Fruit fly (Drosophila melanogaster): Measurements from ENCODE around the gene CG13108.

Gene CG13108

dm6 chr2L:9163935-9164334 lies at the start of gene CG13108:
Gene CG13108, plus strand, starts transcription at chr2L:9164235.
- TF ChIP-seq Dll (optimal IDR thresholded peaks at IDR 0.05): no peak
- no peak for TF ChIP-seq usp (GFP tag; optimal IDR thresholded peaks at IDR 0.05)
- TF ChIP-seq CG8478 (optimal IDR thresholded peaks at IDR 0.05): no peak
- no peak for TF ChIP-seq psq (optimal IDR thresholded peaks at IDR 0.05)
- TF ChIP-seq EcR (GFP tag; optimal IDR thresholded peaks at IDR 0.05): no peak
- no peak for TF ChIP-seq pan (optimal IDR thresholded peaks at IDR 0.05)

dm6 chr2L:9120475-9121309 lies 43.3 kb upstream of the CG13108 start:
- TF ChIP-seq EcR (GFP tag; optimal IDR thresholded peaks at IDR 0.05) (no peak), psq (optimal IDR thresholded peaks at IDR 0.05) (no peak), pan (optimal IDR thresholded peaks at IDR 0.05) (no peak), Dll (optimal IDR thresholded peaks at IDR 0.05) (no peak), CG8478 (optimal IDR thresholded peaks at IDR 0.05) (no peak), usp (GFP tag; optimal IDR thresholded peaks at IDR 0.05) (no peak)

dm6 chr2L:9122371-9122770 lies 41.7 kb upstream of the CG13108 start:
- TF ChIP-seq EcR (GFP tag; optimal IDR thresholded peaks at IDR 0.05): no peak
- TF ChIP-seq pan (optimal IDR thresholded peaks at IDR 0.05): no peak
- TF ChIP-seq psq (optimal IDR thresholded peaks at IDR 0.05): no peak
- no peak for TF ChIP-seq usp (GFP tag; optimal IDR thresholded peaks at IDR 0.05)
- no peak for TF ChIP-seq Dll (optimal IDR thresholded peaks at IDR 0.05)
- TF ChIP-seq CG8478 (optimal IDR thresholded peaks at IDR 0.05): no peak

- TF ChIP-seq EcR (GFP tag; optimal IDR thresholded peaks at IDR 0.05) (no peak), usp (GFP tag; optimal IDR thresholded peaks at IDR 0.05) (no peak), Dll (optimal IDR thresholded peaks at IDR 0.05) (no peak), pan (optimal IDR thresholded peaks at IDR 0.05) (no peak), psq (optimal IDR thresholded peaks at IDR 0.05) (no peak), CG8478 (optimal IDR thresholded peaks at IDR 0.05) (no peak)
Measured at dm6 chr2L:9123707-9124106, 40.3 kb upstream of the CG13108 start.

dm6 chr2L:9124448-9124847 lies 39.6 kb upstream of the CG13108 start:
- TF ChIP-seq Dll (optimal IDR thresholded peaks at IDR 0.05) (no peak), EcR (GFP tag; optimal IDR thresholded peaks at IDR 0.05) (no peak), usp (GFP tag; optimal IDR thresholded peaks at IDR 0.05) (no peak), psq (optimal IDR thresholded peaks at IDR 0.05) (no peak), pan (optimal IDR thresholded peaks at IDR 0.05) (no peak), CG8478 (optimal IDR thresholded peaks at IDR 0.05) (no peak)

dm6 chr2L:9125418-9125928 lies 38.6 kb upstream of the CG13108 start, which contains the start of gene CG32982:
Gene CG32982, plus strand, starts transcription at chr2L:9125737.
- TF ChIP-seq pan (optimal IDR thresholded peaks at IDR 0.05) (no peak), CG8478 (optimal IDR thresholded peaks at IDR 0.05) (no peak), usp (GFP tag; optimal IDR thresholded peaks at IDR 0.05) (no peak), Dll (optimal IDR thresholded peaks at IDR 0.05) (no peak), psq (optimal IDR thresholded peaks at IDR 0.05) (no peak), EcR (GFP tag; optimal IDR thresholded peaks at IDR 0.05) (no peak)

- TF ChIP-seq pan (optimal IDR thresholded peaks at IDR 0.05): no peak
- no peak for TF ChIP-seq Dll (optimal IDR thresholded peaks at IDR 0.05)
Measured at dm6 chr2L:9127072-9127646, 36.9 kb upstream of the CG13108 start.

dm6 chr2L:9130934-9131333 lies 33.1 kb upstream of the CG13108 start:
- TF ChIP-seq usp (GFP tag; optimal IDR thresholded peaks at IDR 0.05) (no peak), EcR (GFP tag; optimal IDR thresholded peaks at IDR 0.05) (no peak), psq (optimal IDR thresholded peaks at IDR 0.05) (no peak), pan (optimal IDR thresholded peaks at IDR 0.05) (no peak), CG8478 (optimal IDR thresholded peaks at IDR 0.05) (no peak), Dll (optimal IDR thresholded peaks at IDR 0.05) (no peak)

- TF ChIP-seq psq (optimal IDR thresholded peaks at IDR 0.05): no peak
- TF ChIP-seq usp (GFP tag; optimal IDR thresholded peaks at IDR 0.05): no peak
- TF ChIP-seq CG8478 (optimal IDR thresholded peaks at IDR 0.05): no peak
- TF ChIP-seq Dll (optimal IDR thresholded peaks at IDR 0.05): no peak
- no peak for TF ChIP-seq pan (optimal IDR thresholded peaks at IDR 0.05)
- no peak for TF ChIP-seq EcR (GFP tag; optimal IDR thresholded peaks at IDR 0.05)
Measured at dm6 chr2L:9133169-9133568, 30.9 kb upstream of the CG13108 start.

dm6 chr2L:9134209-9134608 lies 29.8 kb upstream of the CG13108 start:
- TF ChIP-seq psq (optimal IDR thresholded peaks at IDR 0.05): no peak

- TF ChIP-seq CG8478 (optimal IDR thresholded peaks at IDR 0.05): no peak
- no peak for TF ChIP-seq usp (GFP tag; optimal IDR thresholded peaks at IDR 0.05)
- no peak for TF ChIP-seq EcR (GFP tag; optimal IDR thresholded peaks at IDR 0.05)
- no peak for TF ChIP-seq psq (optimal IDR thresholded peaks at IDR 0.05)
- no peak for TF ChIP-seq Dll (optimal IDR thresholded peaks at IDR 0.05)
- no peak for TF ChIP-seq pan (optimal IDR thresholded peaks at IDR 0.05)
Measured at dm6 chr2L:9134940-9135339, 29.1 kb upstream of the CG13108 start.

- TF ChIP-seq usp (GFP tag; optimal IDR thresholded peaks at IDR 0.05) (no peak), CG8478 (optimal IDR thresholded peaks at IDR 0.05) (no peak)
Measured at dm6 chr2L:9136712-9137111, 27.3 kb upstream of the CG13108 start.

Measured in whole organism.